Fruit fly (Drosophila melanogaster) whole organism: ENCODE data around the gene milt.

Experiments used
- CG8478 ChIP-seq: fragments of >200 bp; optimal IDR thresholded peaks from 2 replicates; lab custom pipeline; 2018; ENCODE audit warnings: inconsistent platforms
- Dll ChIP-seq: fragments of >200 bp; optimal IDR thresholded peaks from 2 replicates; lab custom pipeline; 2017
- EcR ChIP-seq, 2 experiments: fragments of >200 bp; optimal IDR thresholded peaks; 2 replicates each; lab custom pipeline; 2017; ENCODE audit warnings: missing biosample characterization in 2 of 2, missing genetic modification characterization in 2 of 2, missing genetic modification reagents in 2 of 2
- pan ChIP-seq: fragments of >200 bp; optimal IDR thresholded peaks from 2 replicates; lab custom pipeline; 2017
- psq ChIP-seq: fragments of >200 bp; optimal IDR thresholded peaks from 2 replicates; lab custom pipeline; 2017
- usp ChIP-seq: fragments of >200 bp; optimal IDR thresholded peaks from 2 replicates; lab custom pipeline; 2017; ENCODE audit warnings: missing biosample characterization, missing genetic modification characterization, mixed read lengths

The milt gene

DNA sequence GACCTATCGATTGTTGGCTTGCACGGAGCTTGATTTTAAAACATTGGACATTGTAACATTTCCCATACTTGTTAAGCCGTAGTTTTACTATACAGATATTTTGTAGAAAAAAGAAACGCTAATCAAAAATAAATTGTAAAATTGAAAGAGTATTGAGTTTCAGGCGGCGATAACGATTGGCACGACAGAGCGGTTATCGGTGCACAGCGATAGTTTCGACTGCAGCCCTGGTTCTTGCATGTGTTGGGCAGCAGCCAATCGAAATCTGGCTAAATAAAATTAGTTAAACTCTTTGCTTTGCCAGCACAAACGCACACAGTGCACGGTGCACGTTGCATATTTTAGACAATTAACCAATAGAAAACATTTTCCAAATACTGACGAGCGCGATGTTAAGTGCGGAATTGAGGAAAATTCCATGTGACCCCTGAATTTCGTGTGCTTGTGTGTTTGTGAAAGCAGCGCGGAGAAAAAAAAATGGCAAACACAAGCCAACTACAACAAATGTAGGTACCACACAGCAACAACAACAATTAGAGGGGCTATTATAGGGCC lies at the start of gene milt:
Gene milt, plus strand, starts transcription at position 51 of the 555 bp plus-strand sequence.
- TF ChIP-seq CG8478 (lab: Kevin White, UChicago) (peak; percentile 27), Dll (no peak), EcR (GFP tag; optimal IDR thresholded peaks at IDR 0.05; lab: Kevin White, UChicago) (peak in 1 of 2 experiments; percentile 37)

DNA sequence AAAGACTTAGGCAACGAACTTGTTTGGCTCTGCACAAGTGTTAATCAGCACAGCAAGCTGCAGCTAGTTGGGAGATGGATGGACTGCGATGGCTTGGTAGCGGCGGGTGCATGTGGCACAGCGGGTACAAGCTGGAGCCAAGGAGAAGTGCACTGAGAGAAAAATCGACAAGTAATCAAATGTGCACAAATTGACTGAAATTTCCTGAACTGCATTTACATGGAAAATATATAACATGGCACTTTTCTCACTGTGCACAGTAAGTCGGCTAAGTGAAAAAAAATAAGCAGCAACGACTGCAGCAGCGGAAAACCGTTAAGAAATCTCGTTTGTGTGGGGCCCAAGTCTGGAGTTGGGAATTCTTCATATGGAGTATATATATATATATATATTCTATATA lies 46.5 kb upstream of the milt start:
- TF ChIP-seq CG8478 (lab: Kevin White, UChicago) (no peak), pan (lab: Kevin White, UChicago) (no peak), psq (lab: Kevin White, UChicago) (no peak), Dll (no peak), EcR (GFP tag; optimal IDR thresholded peaks at IDR 0.05; lab: Kevin White, UChicago) (no peak), usp (GFP tag; lab: Kevin White, UChicago) (no peak)

- TF ChIP-seq usp (GFP tag; lab: Kevin White, UChicago): no peak
- no peak for TF ChIP-seq psq (lab: Kevin White, UChicago)
- TF ChIP-seq Dll: no peak
- no peak for TF ChIP-seq CG8478 (lab: Kevin White, UChicago)
- TF ChIP-seq EcR (GFP tag; optimal IDR thresholded peaks at IDR 0.05; lab: Kevin White, UChicago): no peak
- TF ChIP-seq pan (lab: Kevin White, UChicago): no peak
Observed at dm6 chr2L:6998736-6999135, 38.9 kb upstream of the milt start.

- no peak for TF ChIP-seq EcR (GFP tag; optimal IDR thresholded peaks at IDR 0.05; lab: Kevin White, UChicago)
Observed at dm6 chr2L:7004304-7004703, 33.3 kb upstream of the milt start.

dm6 chr2L:7005489-7005888 lies 32.1 kb upstream of the milt start:
- TF ChIP-seq psq (lab: Kevin White, UChicago) (no peak), usp (GFP tag; lab: Kevin White, UChicago) (no peak), CG8478 (lab: Kevin White, UChicago) (no peak), EcR (GFP tag; optimal IDR thresholded peaks at IDR 0.05; lab: Kevin White, UChicago) (no peak), pan (lab: Kevin White, UChicago) (no peak), Dll (no peak)

DNA sequence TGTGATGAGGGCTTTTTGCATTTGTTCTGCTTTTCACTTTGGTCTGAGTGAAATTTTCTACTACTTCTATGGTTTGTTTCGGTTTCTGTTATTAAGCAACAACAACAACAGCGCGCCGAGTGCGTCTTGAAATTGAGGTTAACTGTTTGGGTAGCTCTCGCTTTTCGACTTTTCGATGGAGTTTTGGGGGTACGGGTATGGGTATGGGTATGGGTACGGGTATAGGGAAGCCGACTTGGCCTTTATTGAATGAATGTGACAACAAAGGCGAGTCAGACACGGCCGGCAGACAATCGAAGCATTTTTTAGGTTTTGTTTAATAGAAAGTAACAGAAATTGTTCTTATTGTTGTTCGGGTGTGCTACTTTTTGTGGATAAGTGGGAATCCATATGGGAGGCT lies 30.1 kb upstream of the milt start:
- no peak for TF ChIP-seq usp (GFP tag; lab: Kevin White, UChicago)
- TF ChIP-seq CG8478 (lab: Kevin White, UChicago): no peak
- no peak for TF ChIP-seq psq (lab: Kevin White, UChicago)
- no peak for TF ChIP-seq Dll
- no peak for TF ChIP-seq EcR (GFP tag; optimal IDR thresholded peaks at IDR 0.05; lab: Kevin White, UChicago)
- no peak for TF ChIP-seq pan (lab: Kevin White, UChicago)

DNA sequence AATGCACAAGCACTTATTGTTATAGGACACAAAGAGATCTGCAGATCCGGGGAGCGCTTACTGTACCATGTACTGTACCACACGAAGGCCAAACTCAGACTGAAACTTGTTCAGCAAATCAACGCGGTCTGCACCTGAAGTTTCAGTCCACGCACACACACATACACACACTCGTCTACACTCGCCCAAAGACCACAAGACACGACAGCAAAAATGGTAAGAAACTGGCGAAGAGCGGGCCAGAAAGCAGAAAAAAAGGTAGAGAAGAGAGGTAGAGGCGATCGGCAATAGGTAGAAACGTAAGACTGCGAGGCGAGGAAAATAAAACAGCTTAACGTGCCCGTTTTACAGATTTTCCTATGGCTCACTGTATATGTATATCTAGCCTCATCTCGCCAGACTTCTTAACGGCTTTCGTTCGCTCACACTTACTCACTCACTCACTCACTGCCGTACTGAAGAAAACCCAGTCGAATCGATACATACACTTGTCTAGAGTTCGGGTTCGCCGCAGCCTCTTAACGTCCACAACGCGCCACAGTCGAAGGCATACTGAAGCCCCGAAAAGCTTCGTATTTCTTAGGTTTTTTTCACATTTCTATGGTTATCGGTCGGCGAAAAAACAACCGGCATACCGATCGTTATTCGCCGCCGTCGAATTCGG lies 27.7 kb upstream of the milt start, which contains the start of gene uif:
Gene uif, minus strand, starts transcription at position 553 of the 664 bp plus-strand sequence.
- TF ChIP-seq psq (lab: Kevin White, UChicago) (no peak), CG8478 (lab: Kevin White, UChicago) (no peak), Dll (no peak), EcR (GFP tag; optimal IDR thresholded peaks at IDR 0.05; lab: Kevin White, UChicago) (no peak), pan (lab: Kevin White, UChicago) (no peak), usp (GFP tag; lab: Kevin White, UChicago) (no peak)

- TF ChIP-seq psq (lab: Kevin White, UChicago) (no peak), EcR (GFP tag; optimal IDR thresholded peaks at IDR 0.05; lab: Kevin White, UChicago) (no peak), CG8478 (lab: Kevin White, UChicago) (no peak), Dll (no peak), pan (lab: Kevin White, UChicago) (no peak), usp (GFP tag; lab: Kevin White, UChicago) (no peak)
Observed at dm6 chr2L:7010513-7010912, 27.1 kb upstream of the milt start.

dm6 chr2L:7011962-7012361 lies 25.7 kb upstream of the milt start, which contains the start of gene CG43321:
TSS of gene CG43321 (plus strand) at chr2L:7012262.
- no peak for TF ChIP-seq Dll
- TF ChIP-seq psq (lab: Kevin White, UChicago): no peak
- no peak for TF ChIP-seq usp (GFP tag; lab: Kevin White, UChicago)
- no peak for TF ChIP-seq CG8478 (lab: Kevin White, UChicago)
- no peak for TF ChIP-seq pan (lab: Kevin White, UChicago)
- TF ChIP-seq EcR (GFP tag; optimal IDR thresholded peaks at IDR 0.05; lab: Kevin White, UChicago): no peak

- no peak for TF ChIP-seq EcR (GFP tag; optimal IDR thresholded peaks at IDR 0.05; lab: Kevin White, UChicago)
- TF ChIP-seq Dll: no peak
- TF ChIP-seq psq (lab: Kevin White, UChicago): no peak
- no peak for TF ChIP-seq usp (GFP tag; lab: Kevin White, UChicago)
- TF ChIP-seq CG8478 (lab: Kevin White, UChicago): no peak
- no peak for TF ChIP-seq pan (lab: Kevin White, UChicago)
Observed at dm6 chr2L:7013157-7013556, 24.5 kb upstream of the milt start, which contains the start of gene CG43322. TSS of gene CG43322 (plus strand) at chr2L:7013396.

dm6 chr2L:7021382-7021781 lies 16.2 kb upstream of the milt start, which contains the start of gene Pcp:
TSS of gene Pcp (plus strand) at chr2L:7021682.
- TF ChIP-seq usp (GFP tag; lab: Kevin White, UChicago): no peak
- TF ChIP-seq Dll: no peak
- no peak for TF ChIP-seq CG8478 (lab: Kevin White, UChicago)
- TF ChIP-seq psq (lab: Kevin White, UChicago): no peak
- no peak for TF ChIP-seq EcR (GFP tag; optimal IDR thresholded peaks at IDR 0.05; lab: Kevin White, UChicago)
- TF ChIP-seq pan (lab: Kevin White, UChicago): no peak
